Fruit fly (Drosophila melanogaster): ENCODE measurements around the gene SoYb.

Gene SoYb

dm6 chr2L:10009800-10010658, 7.5 kb upstream of the SoYb start:
- TF ChIP-seq CG16779 (tag; optimal IDR thresholded peaks at IDR 0.05) (peak; percentile 98), CG6276 (GFP tag; optimal IDR thresholded peaks at IDR 0.05) (peak; percentile 97), eg (GFP tag; IDR thresholded peaks at IDR 0.05) (peak; percentile 99), CG11294 (GFP tag; IDR thresholded peaks at IDR 0.05) (peak; percentile 99), cyc (GFP tag; optimal IDR thresholded peaks at IDR 0.05) (peak; percentile 100), Hr4 (GFP tag; optimal IDR thresholded peaks at IDR 0.05) (peak; percentile 99), Hr39 (GFP tag; optimal IDR thresholded peaks at IDR 0.05) (peak; percentile 100), CG6854 (GFP tag; optimal IDR thresholded peaks at IDR 0.05) (peak; percentile 99), dsx (GFP tag; optimal IDR thresholded peaks at IDR 0.05; ENCODE audit: poor library complexity, severe bottlenecking) (peak; percentile 98), Met (GFP tag; optimal IDR thresholded peaks at IDR 0.05) (peak; percentile 99), CG4318 (GFP tag; optimal IDR thresholded peaks at IDR 0.05) (peak; percentile 98), svp (GFP tag) (peak; percentile 100), CG8319 (GFP tag; optimal IDR thresholded peaks at IDR 0.05) (peak; percentile 99), spab (GFP tag; optimal IDR thresholded peaks at IDR 0.05) (peak; percentile 99), Smox (GFP tag; optimal IDR thresholded peaks at IDR 0.05) (peak; percentile 99), CG32006 (GFP tag; optimal IDR thresholded peaks at IDR 0.05) (peak; percentile 99), topi (GFP tag; optimal IDR thresholded peaks at IDR 0.05) (peak; percentile 99), CG6163 (GFP tag; IDR thresholded peaks at IDR 0.05) (peak; percentile 100), Ets21C (GFP tag; optimal IDR thresholded peaks at IDR 0.05) (peak; percentile 99), Blimp-1 (GFP tag; optimal IDR thresholded peaks at IDR 0.05) (peak; percentile 96), vri (GFP tag; optimal IDR thresholded peaks at IDR 0.05) (peak; percentile 99), esn (GFP tag; optimal IDR thresholded peaks at IDR 0.05) (peak; percentile 100), CG11762 (GFP tag; optimal IDR thresholded peaks at IDR 0.05; ENCODE audit: insufficient read depth) (peak; percentile 99), Sox102F (GFP tag; optimal IDR thresholded peaks at IDR 0.05) (peak; percentile 99), CG6808 (GFP tag; optimal IDR thresholded peaks at IDR 0.05) (peak; percentile 98), acj6 (GFP tag; optimal IDR thresholded peaks at IDR 0.05) (peak; percentile 100), CG1621 (tag; optimal IDR thresholded peaks at IDR 0.05) (peak; percentile 99), OdsH (GFP tag; optimal IDR thresholded peaks at IDR 0.05) (peak; percentile 99), Eip75B (GFP tag; optimal IDR thresholded peaks at IDR 0.05) (peak; percentile 100), salr (GFP tag; optimal IDR thresholded peaks at IDR 0.05) (peak; percentile 97 to 99), dac (GFP tag; optimal IDR thresholded peaks at IDR 0.05) (peak; percentile 98), Eip93F (GFP tag; optimal IDR thresholded peaks at IDR 0.05) (peak; percentile 97), CG3032 (tag; optimal IDR thresholded peaks at IDR 0.05) (peak; percentile 99), fd85E (GFP tag; optimal IDR thresholded peaks at IDR 0.05) (peak; percentile 98), CG15336 (GFP tag; IDR thresholded peaks at IDR 0.05) (peak; percentile 98), CG7368 (GFP tag; optimal IDR thresholded peaks at IDR 0.05) (peak; percentile 100), net (GFP tag; optimal IDR thresholded peaks at IDR 0.05) (peak; percentile 99), CG11902 (GFP tag; optimal IDR thresholded peaks at IDR 0.05) (peak; percentile 99), Eip78C (GFP tag) (peak; percentile 100), Gug (GFP tag; IDR thresholded peaks at IDR 0.05) (peak; percentile 99), CG3919 (GFP tag; optimal IDR thresholded peaks at IDR 0.05) (peak; percentile 100), Hr38 (GFP tag; optimal IDR thresholded peaks at IDR 0.05) (peak; percentile 90), CG10631 (GFP tag; optimal IDR thresholded peaks at IDR 0.05) (peak; percentile 99), CG9139 (GFP tag; optimal IDR thresholded peaks at IDR 0.05) (peak; percentile 98), pdm3 (GFP tag; optimal IDR thresholded peaks at IDR 0.05) (peak; percentile 99), CG31627 (GFP tag; optimal IDR thresholded peaks at IDR 0.05) (peak; percentile 100), Ets96B (tag; optimal IDR thresholded peaks at IDR 0.05) (peak; percentile 99), Sox14 (GFP tag; optimal IDR thresholded peaks at IDR 0.05) (peak; percentile 100), fkh (GFP tag; optimal IDR thresholded peaks at IDR 0.05) (peak; percentile 92), achi (GFP tag; optimal IDR thresholded peaks at IDR 0.05) (peak; percentile 99)

Data from whole organism, prepupa.